Fruit fly (Drosophila melanogaster) Kc167 (cell line): ENCODE measurements around the gene CG34043.

Experiments used
- Myc ChIP-seq: fragments of >200 bp; optimal IDR thresholded peaks from 2 replicates; lab custom pipeline; 2017; ENCODE audit warnings: missing external identifiers
- Sin3A ChIP-seq: fragments of >200 bp; optimal IDR thresholded peaks from 2 replicates; lab custom pipeline; 2018; ENCODE audit warnings: missing external identifiers
- h ChIP-seq: fragments of >200 bp; optimal IDR thresholded peaks from 3 replicates; lab custom pipeline; 2018; ENCODE audit warnings: missing external identifiers
- insv ChIP-seq: fragments of >200 bp; optimal IDR thresholded peaks from 3 replicates; lab custom pipeline; 2018; ENCODE audit warnings: missing external identifiers
- psq ChIP-seq: fragments of >200 bp; optimal IDR thresholded peaks from 2 replicates; lab custom pipeline; 2017; ENCODE audit warnings: missing external identifiers
- ttk ChIP-seq: sonication (Bioruptor generic); optimal IDR thresholded peaks from 2 replicates; lab custom pipeline; 2017; ENCODE audit warnings: missing external identifiers

Gene CG34043

dm6 chr2L:10310614-10311382, 30.1 kb upstream of the CG34043 start, which contains the start of gene Cdk5alpha:
Gene Cdk5alpha (minus strand): TSS chr2L:10310956.
- TF ChIP-seq h (no peak), Myc (lab: Kevin White, UChicago) (no peak), Sin3A (lab: Kevin White, UChicago) (no peak), insv (no peak), ttk (no peak), psq (lab: Kevin White, UChicago) (no peak)

- TF ChIP-seq insv (no peak), Sin3A (lab: Kevin White, UChicago) (no peak), h (no peak), psq (lab: Kevin White, UChicago) (no peak), ttk (no peak), Myc (lab: Kevin White, UChicago) (no peak)
Measured at dm6 chr2L:10306518-10307260, 26.0 kb upstream of the CG34043 start, which contains the start of the genes CG5390 and CG4968. Gene CG5390 (minus strand): TSS chr2L:10306594. Gene CG4968 (plus strand): TSS chr2L:10306922.

- TF ChIP-seq Myc (lab: Kevin White, UChicago): no peak
- no peak for TF ChIP-seq insv
- TF ChIP-seq h: no peak
- TF ChIP-seq psq (lab: Kevin White, UChicago): no peak
- TF ChIP-seq Sin3A (lab: Kevin White, UChicago): no peak
- no peak for TF ChIP-seq ttk
Measured at dm6 chr2L:10305538-10306147, 25.0 kb upstream of the CG34043 start.

- TF ChIP-seq Myc (lab: Kevin White, UChicago) (no peak), ttk (no peak), psq (lab: Kevin White, UChicago) (no peak), insv (no peak), h (no peak), Sin3A (lab: Kevin White, UChicago) (no peak)
Measured at dm6 chr2L:10303786-10304185, 23.1 kb upstream of the CG34043 start, which contains the start of gene nmd. Gene nmd (minus strand): TSS chr2L:10303947.

- TF ChIP-seq Sin3A (lab: Kevin White, UChicago) (no peak), Myc (lab: Kevin White, UChicago) (no peak)
Measured at dm6 chr2L:10301918-10302317, 21.2 kb upstream of the CG34043 start, which contains the start of gene CG13138. Gene CG13138 (minus strand): TSS chr2L:10302018.

dm6 chr2L:10299810-10300147, 19.1 kb upstream of the CG34043 start, which contains the start of gene CYLD:
Gene CYLD (minus strand): TSS chr2L:10299847.
- TF ChIP-seq ttk (no peak), Myc (lab: Kevin White, UChicago) (no peak), h (no peak), insv (no peak), psq (lab: Kevin White, UChicago) (no peak), Sin3A (lab: Kevin White, UChicago) (no peak)

dm6 chr2L:10299077-10299809, 18.6 kb upstream of the CG34043 start:
- TF ChIP-seq ttk (no peak), Sin3A (lab: Kevin White, UChicago) (no peak), Myc (lab: Kevin White, UChicago) (no peak), psq (lab: Kevin White, UChicago) (no peak), insv (no peak), h (no peak)

dm6 chr2L:10298306-10298705, 17.6 kb upstream of the CG34043 start:
- TF ChIP-seq h (no peak), ttk (no peak), Myc (lab: Kevin White, UChicago) (no peak), insv (no peak), psq (lab: Kevin White, UChicago) (no peak), Sin3A (lab: Kevin White, UChicago) (no peak)

dm6 chr2L:10294798-10295669, 14.4 kb upstream of the CG34043 start, which contains the start of gene Hand:
Gene Hand (minus strand): TSS chr2L:10295385.
- TF ChIP-seq Myc (lab: Kevin White, UChicago) (no peak), ttk (no peak), h (no peak), insv (no peak), psq (lab: Kevin White, UChicago) (no peak), Sin3A (lab: Kevin White, UChicago) (no peak)

dm6 chr2L:10292066-10292560, 11.4 kb upstream of the CG34043 start, which contains the start of gene Ufd4:
Gene Ufd4 (minus strand): TSS chr2L:10292365.
- no peak for TF ChIP-seq Myc (lab: Kevin White, UChicago)
- TF ChIP-seq insv: no peak
- no peak for TF ChIP-seq ttk
- TF ChIP-seq Sin3A (lab: Kevin White, UChicago): no peak
- TF ChIP-seq psq (lab: Kevin White, UChicago): no peak
